Worm (Caenorhabditis elegans): Measurements from ENCODE around the gene spig-5.
"Not testable (repeated sequence)": the region's sequence is repeated elsewhere in the genome, so short reads cannot be mapped to it uniquely, and the experiment has no call there.

Gene spig-5

ce11 chrV:14273019-14273418 lies 35.2 kb upstream of the spig-5 start, which contains the start of gene F40G12.6:
TSS of gene F40G12.6 (minus strand) at chrV:14273119.
- TF ChIP-seq ceh-8 (GFP tag; optimal IDR thresholded peaks at IDR 0.05) = no peak
- TF ChIP-seq lin-13 (GFP tag; optimal IDR thresholded peaks at IDR 0.05) = no peak
- no peak for TF ChIP-seq mef-2 (tag; optimal IDR thresholded peaks at IDR 0.05)
- TF ChIP-seq sox-4 (tag; optimal IDR thresholded peaks at IDR 0.05) = no peak
- TF ChIP-seq fos-1 (tag; optimal IDR thresholded peaks at IDR 0.05) = no peak
- no peak for TF ChIP-seq unc-98 (GFP tag; IDR thresholded peaks at IDR 0.05)
- TF ChIP-seq tbx-2 (tag; optimal IDR thresholded peaks at IDR 0.05) = no peak
- TF ChIP-seq jun-1 (tag; optimal IDR thresholded peaks at IDR 0.05) = no peak
- TF ChIP-seq lin-14 (GFP tag; optimal IDR thresholded peaks at IDR 0.05) = no peak
- no peak for TF ChIP-seq unc-30 (tag; optimal IDR thresholded peaks at IDR 0.05)

- TF ChIP-seq nhr-12 (tag; optimal IDR thresholded peaks at IDR 0.05); hlh-4 (tag; optimal IDR thresholded peaks at IDR 0.05); unc-98 (GFP tag; IDR thresholded peaks at IDR 0.05): not testable (repeated sequence)
These were observed 34.0 kb upstream of the spig-5 start, which contains the start of gene F40G12.7 for ce11 chrV:14274268-14274667. TSS of gene F40G12.7 (plus strand) at chrV:14274568.

ce11 chrV:14277456-14277855 lies 30.8 kb upstream of the spig-5 start:
- peak; percentile 40 for TF ChIP-seq snpc-4 (tag; optimal IDR thresholded peaks at IDR 0.05)

ce11 chrV:14279777-14280176 lies 28.5 kb upstream of the spig-5 start, which contains the start of gene srt-33:
TSS of gene srt-33 (minus strand) at chrV:14279877.
- TF ChIP-seq nhr-20 (tag; optimal IDR thresholded peaks at IDR 0.05) = no peak

ce11 chrV:14282222-14282709 lies 26.0 kb upstream of the spig-5 start, which contains the start of the genes srt-74 and F40G12.9:
TSS of gene srt-74 (minus strand) at chrV:14282322.
TSS of gene F40G12.9 (plus strand) at chrV:14282659.
- no peak for TF ChIP-seq dpl-1 (GFP tag; optimal IDR thresholded peaks at IDR 0.05)
- no peak for TF ChIP-seq fkh-10 (GFP tag; optimal IDR thresholded peaks at IDR 0.05)
- no peak for TF ChIP-seq nhr-84 (tag; optimal IDR thresholded peaks at IDR 0.05)
- TF ChIP-seq mep-1 (tag; optimal IDR thresholded peaks at IDR 0.05) = no peak
- no peak for TF ChIP-seq skn-1 (tag; optimal IDR thresholded peaks at IDR 0.05)
- TF ChIP-seq lin-35 (GFP tag; optimal IDR thresholded peaks at IDR 0.05) = no peak
- TF ChIP-seq jun-1 (tag; optimal IDR thresholded peaks at IDR 0.05) = no peak

ce11 chrV:14283241-14283640 lies 25.0 kb upstream of the spig-5 start, which contains the start of gene F40G12.10:
TSS of gene F40G12.10 (plus strand) at chrV:14283541.
- TF ChIP-seq pax-3 (tag; optimal IDR thresholded peaks at IDR 0.05) (no peak), dpl-1 (GFP tag; optimal IDR thresholded peaks at IDR 0.05) (no peak), ceh-90 (tag; optimal IDR thresholded peaks at IDR 0.05) (no peak), efl-3 (GFP tag; optimal IDR thresholded peaks at IDR 0.05) (no peak), nhr-28 (tag; optimal IDR thresholded peaks at IDR 0.05) (no peak), sptf-1 (tag; optimal IDR thresholded peaks at IDR 0.05) (no peak), nhr-71 (tag; optimal IDR thresholded peaks at IDR 0.05) (no peak), F16B12.6 (tag; optimal IDR thresholded peaks at IDR 0.05) (no peak), lin-13 (GFP tag; optimal IDR thresholded peaks at IDR 0.05) (no peak), ceh-63 (GFP tag; optimal IDR thresholded peaks at IDR 0.05) (no peak), swsn-7 (tag; optimal IDR thresholded peaks at IDR 0.05) (no peak), unc-30 (tag; optimal IDR thresholded peaks at IDR 0.05) (no peak), nhr-12 (tag; optimal IDR thresholded peaks at IDR 0.05) (no peak), rnt-1 (tag; optimal IDR thresholded peaks at IDR 0.05) (no peak), Y116A8C.19 (tag; optimal IDR thresholded peaks at IDR 0.05; ENCODE audit: borderline replicate concordance) (no peak)
